Worm (Caenorhabditis elegans) whole organism, L1 larva: Measurements from ENCODE around the gene acdh-6.

ENCODE experiments used
- C16A3.4 ChIP-seq: fragments of 150-350 bp; optimal IDR thresholded peaks from 2 replicates; lab custom pipeline; 2014; ENCODE audit warnings: missing biosample characterization, missing genetic modification characterization
- ceh-88 ChIP-seq: fragments of 200-800 bp; sonication (Bioruptor generic); IDR thresholded peaks from 2 replicates; pipeline ENCODE4 v1.3.6; 2022; ENCODE audit warnings: missing genetic modification characterization, missing compliant biosample characterization
- lir-3 ChIP-seq: sonication (generic microtip); optimal IDR thresholded peaks from 2 replicates; lab custom pipeline; 2016; ENCODE audit warnings: mild to moderate bottlenecking, missing genetic modification characterization, moderate library complexity, missing compliant biosample characterization; ENCODE audit not compliant: poor library complexity
- nhr-76 ChIP-seq: sonication (generic microtip); optimal IDR thresholded peaks from 2 replicates; lab custom pipeline; 2017; ENCODE audit warnings: missing biosample characterization, missing genetic modification characterization
- sptf-1 ChIP-seq: fragments of 150-350 bp; optimal IDR thresholded peaks from 2 replicates; lab custom pipeline; 2014; ENCODE audit warnings: missing biosample characterization, missing genetic modification characterization
- unc-62 ChIP-seq: fragments of 150-350 bp; optimal IDR thresholded peaks from 2 replicates; lab custom pipeline; 2014; ENCODE audit warnings: missing biosample characterization, missing genetic modification reagents, missing genetic modification characterization

- TF ChIP-seq ceh-88: no peak
- no peak for TF ChIP-seq lir-3
- no peak for TF ChIP-seq nhr-76 (tag; lab: Kevin White, UChicago)
- no peak for TF ChIP-seq sptf-1 (tag; lab: Kevin White, UChicago)
- no peak for TF ChIP-seq C16A3.4
- TF ChIP-seq unc-62 (GFP tag; lab: Kevin White, UChicago): no peak
Observed at ce11 chrIII:8545515-8545914, 15.4 kb upstream of the acdh-6 start, which contains the start of gene ZC21.6.
